Worm (Caenorhabditis elegans) whole organism, L4/young adult: ENCODE measurements around the gene btbd-10.

ENCODE experiments used
- W03F9.2 ChIP-seq: fragments of 150-350 bp; optimal IDR thresholded peaks from 2 replicates; lab custom pipeline; 2014; ENCODE audit warnings: missing biosample characterization, missing genetic modification characterization
- him-1 ChIP-seq: sonication (generic microtip); optimal IDR thresholded peaks from 2 replicates; lab custom pipeline; 2016; ENCODE audit warnings: missing genotype, missing genetic modification reagents, missing genetic modification characterization, missing compliant biosample characterization

- TF ChIP-seq him-1 (tag; lab: Kevin White, UChicago) (no peak), W03F9.2 (tag; lab: Kevin White, UChicago) (no peak)
These were observed 30.1 kb downstream of the btbd-10 start, which contains the start of gene gst-30 for ce11 chrII:4934954-4935353.
